Worm (Caenorhabditis elegans) whole organism, L2 larva: ENCODE results near the gene srw-56.

ENCODE experiments used
- C34F6.9 ChIP-seq: fragments of 150-350 bp; optimal IDR thresholded peaks from 2 replicates; lab custom pipeline; 2014; ENCODE audit warnings: missing biosample characterization, missing genetic modification characterization
- F13H6.1 ChIP-seq: sonication (generic microtip); optimal IDR thresholded peaks from 2 replicates; lab custom pipeline; 2016; ENCODE audit warnings: missing genetic modification characterization, missing compliant biosample characterization
- R02D3.7 ChIP-seq: fragments of 150-350 bp; optimal IDR thresholded peaks from 2 replicates; lab custom pipeline; 2014; ENCODE audit warnings: missing biosample characterization, missing genetic modification characterization
- Y55F3AM.14 ChIP-seq: fragments of 200-800 bp; sonication (Bioruptor generic); optimal IDR thresholded peaks from 2 replicates; lab custom pipeline; 2018; ENCODE audit warnings: mild to moderate bottlenecking, missing genetic modification characterization, missing compliant biosample characterization
- ZK546.5 ChIP-seq: sonication (generic microtip); optimal IDR thresholded peaks from 2 replicates; lab custom pipeline; 2017; ENCODE audit warnings: missing biosample characterization, missing genetic modification characterization
- alr-1 ChIP-seq: fragments of 150-350 bp; optimal IDR thresholded peaks from 2 replicates; lab custom pipeline; 2014; ENCODE audit warnings: missing biosample characterization, missing genetic modification characterization
- ama-1 ChIP-seq: fragments of 150-350 bp; optimal IDR thresholded peaks from 2 replicates; lab custom pipeline; 2018; ENCODE audit warnings: inconsistent platforms
- blmp-1 ChIP-seq: sonication (generic microtip); optimal IDR thresholded peaks from 2 replicates; lab custom pipeline; 2017; ENCODE audit warnings: missing genetic modification characterization, mild to moderate bottlenecking, missing compliant biosample characterization, antibody characterized with exemption, moderate library complexity; ENCODE audit not compliant: insufficient read depth
- ceh-16 ChIP-seq: fragments of 150-350 bp; optimal IDR thresholded peaks from 2 replicates; lab custom pipeline; 2014; ENCODE audit warnings: missing biosample characterization, missing genetic modification characterization
- ceh-82 ChIP-seq: fragments of 150-350 bp; optimal IDR thresholded peaks from 2 replicates; lab custom pipeline; 2014; ENCODE audit warnings: missing biosample characterization, missing genetic modification characterization
- crh-2 ChIP-seq: sonication (generic microtip); optimal IDR thresholded peaks from 2 replicates; lab custom pipeline; 2017; ENCODE audit warnings: missing biosample characterization, missing genetic modification characterization
- egl-27 ChIP-seq: sonication (generic microtip); optimal IDR thresholded peaks from 3 replicates; lab custom pipeline; 2017; ENCODE audit warnings: missing biosample characterization, missing genetic modification reagents, missing genetic modification characterization
- elt-1 ChIP-seq: fragments of 150-350 bp; optimal IDR thresholded peaks from 2 replicates; lab custom pipeline; 2014; ENCODE audit warnings: missing biosample characterization, missing genetic modification characterization
- elt-3 ChIP-seq: sonication (generic microtip); optimal IDR thresholded peaks from 2 replicates; lab custom pipeline; 2017; ENCODE audit warnings: missing biosample characterization, missing genetic modification characterization
- gmeb-1 ChIP-seq: fragments of 150-350 bp; optimal IDR thresholded peaks from 2 replicates; lab custom pipeline; 2014; ENCODE audit warnings: missing biosample characterization, missing genetic modification characterization
- lin-13 ChIP-seq: fragments of 150-350 bp; optimal IDR thresholded peaks from 2 replicates; lab custom pipeline; 2014; ENCODE audit warnings: missing biosample characterization, missing genetic modification reagents, missing genetic modification characterization
- lin-39 ChIP-seq: fragments of 150-350 bp; optimal IDR thresholded peaks from 2 replicates; lab custom pipeline; 2014; ENCODE audit warnings: missing biosample characterization, missing genetic modification reagents, missing genetic modification characterization
- lsy-2 ChIP-seq, 2 experiments: fragments of 150-350 bp in 1 of 2; sonication (generic microtip) in 1 of 2; optimal IDR thresholded peaks; 2 replicates each; lab custom pipeline; 2014 to 2017; ENCODE audit warnings: missing biosample characterization in 2 of 2, missing genetic modification characterization in 2 of 2
- mbf-1 ChIP-seq: sonication (generic microtip); optimal IDR thresholded peaks from 2 replicates; lab custom pipeline; 2017; ENCODE audit warnings: missing biosample characterization, missing genetic modification characterization
- nhr-10 ChIP-seq: sonication (generic microtip); optimal IDR thresholded peaks from 2 replicates; lab custom pipeline; 2017; ENCODE audit warnings: missing biosample characterization, missing genetic modification characterization
- nhr-11 ChIP-seq: fragments of 150-350 bp; optimal IDR thresholded peaks from 2 replicates; lab custom pipeline; 2014; ENCODE audit warnings: missing biosample characterization, missing genetic modification characterization
- nhr-12 ChIP-seq: fragments of 150-350 bp; optimal IDR thresholded peaks from 2 replicates; lab custom pipeline; 2014; ENCODE audit warnings: missing biosample characterization, missing genetic modification characterization
- nhr-23 ChIP-seq: fragments of 150-350 bp; optimal IDR thresholded peaks from 2 replicates; lab custom pipeline; 2014; ENCODE audit warnings: missing biosample characterization, missing genetic modification reagents, missing genetic modification characterization
- nhr-237 ChIP-seq: fragments of 150-350 bp; optimal IDR thresholded peaks from 2 replicates; lab custom pipeline; 2014; ENCODE audit warnings: missing biosample characterization, missing genetic modification characterization
- nhr-25 ChIP-seq: fragments of 150-350 bp; sonication (generic microtip); optimal IDR thresholded peaks from 3 replicates; lab custom pipeline; 2014; ENCODE audit warnings: missing biosample characterization, missing genetic modification characterization
- nhr-6 ChIP-seq: fragments of 150-350 bp; optimal IDR thresholded peaks from 2 replicates; lab custom pipeline; 2014; ENCODE audit warnings: missing biosample characterization, missing genetic modification characterization
- nhr-77 ChIP-seq: fragments of 150-350 bp; optimal IDR thresholded peaks from 2 replicates; lab custom pipeline; 2014; ENCODE audit warnings: missing biosample characterization, missing genetic modification characterization
- peb-1 ChIP-seq: fragments of 150-350 bp; optimal IDR thresholded peaks from 2 replicates; lab custom pipeline; 2014; ENCODE audit warnings: missing biosample characterization, missing genetic modification characterization
- sem-4 ChIP-seq: fragments of 150-350 bp; optimal IDR thresholded peaks from 2 replicates; lab custom pipeline; 2014; ENCODE audit warnings: missing biosample characterization, missing genetic modification reagents, missing genetic modification characterization
- skn-1 ChIP-seq: sonication (generic microtip); optimal IDR thresholded peaks from 2 replicates; lab custom pipeline; 2017; ENCODE audit warnings: missing biosample characterization, missing genetic modification characterization
- sma-9 ChIP-seq, 2 experiments: fragments of 150-350 bp in 1 of 2; sonication (generic microtip) in 1 of 2; optimal IDR thresholded peaks; 2 replicates each; lab custom pipeline; 2014 to 2016; ENCODE audit warnings: missing genetic modification characterization in 2 of 2, mild to moderate bottlenecking in 1 of 2, missing biosample characterization in 1 of 2, missing compliant biosample characterization in 1 of 2, missing genetic modification reagents in 1 of 2, moderate library complexity in 1 of 2
- snpc-4 ChIP-seq: fragments of 150-350 bp; optimal IDR thresholded peaks from 2 replicates; lab custom pipeline; 2014; ENCODE audit warnings: missing biosample characterization, missing genetic modification characterization
- unc-39 ChIP-seq: fragments of 150-350 bp; optimal IDR thresholded peaks from 2 replicates; lab custom pipeline; 2014; ENCODE audit warnings: missing biosample characterization, missing genetic modification characterization
- zag-1 ChIP-seq: fragments of 150-350 bp; optimal IDR thresholded peaks from 2 replicates; lab custom pipeline; 2014; ENCODE audit warnings: missing biosample characterization, missing genetic modification characterization
- ztf-1 ChIP-seq: fragments of 200-800 bp; sonication (Bioruptor generic); conservative IDR thresholded peaks from 2 replicates; pipeline ENCODE4 v1.3.6; 2022; ENCODE audit warnings: missing genetic modification characterization, missing compliant biosample characterization
- ztf-11 ChIP-seq: sonication (generic microtip); optimal IDR thresholded peaks from 2 replicates; lab custom pipeline; 2017; ENCODE audit warnings: missing biosample characterization, missing genetic modification characterization

Gene srw-56

ce11 chrV:15974836-15975235 is 22.2 kb upstream of the srw-56 start, which contains the start of gene sru-22:
Gene sru-22, minus strand, starts transcription at chrV:15974936.
- no peak for TF ChIP-seq ztf-1 (GFP tag; lab: Robert Waterston, UW)
- TF ChIP-seq nhr-12 (tag; lab: Kevin White, UChicago), result no peak
- TF ChIP-seq nhr-77, result no peak
- no peak for TF ChIP-seq nhr-23 (tag; lab: Kevin White, UChicago)
- no peak for TF ChIP-seq nhr-10
- no peak for TF ChIP-seq nhr-237 (tag; lab: Kevin White, UChicago)
- TF ChIP-seq ama-1 (lab: Kevin White, UChicago), result no peak
- no peak for TF ChIP-seq mbf-1
- TF ChIP-seq elt-3 (tag; lab: Kevin White, UChicago), result no peak
- TF ChIP-seq ceh-16, result no peak

- no peak for TF ChIP-seq nhr-25 (tag; lab: Kevin White, UChicago)
- TF ChIP-seq gmeb-1 (tag; lab: Kevin White, UChicago), result no peak
- TF ChIP-seq ama-1 (lab: Kevin White, UChicago), result no peak
- TF ChIP-seq ztf-11 (tag; lab: Kevin White, UChicago), result no peak
- no peak for TF ChIP-seq ZK546.5 (tag; lab: Kevin White, UChicago)
- TF ChIP-seq ztf-1 (GFP tag; lab: Robert Waterston, UW), result no peak
Observed at ce11 chrV:15972484-15972883, 19.8 kb upstream of the srw-56 start, which contains the start of gene sru-23. Gene sru-23, minus strand, starts transcription at chrV:15972584.

DNA sequence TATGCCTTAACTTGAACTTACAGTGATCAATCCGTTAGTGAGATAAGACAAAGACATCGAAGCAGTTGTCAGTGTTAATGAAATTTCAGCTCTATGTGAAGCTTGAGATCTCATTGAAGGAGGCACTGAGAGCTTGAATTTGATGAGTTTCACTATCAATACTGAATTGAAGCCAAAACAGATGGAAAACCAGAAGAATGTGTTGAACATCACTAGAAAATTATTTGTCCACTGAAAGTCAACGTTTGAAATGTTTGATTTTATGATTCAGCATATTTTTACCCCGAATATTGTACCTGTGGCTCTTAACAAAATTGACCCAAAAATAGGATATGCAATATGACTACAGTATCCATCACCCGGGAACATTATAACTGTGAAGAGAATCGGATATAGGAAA is 18.2 kb upstream of the srw-56 start:
- no peak for TF ChIP-seq crh-2
- TF ChIP-seq ceh-82 (tag; lab: Kevin White, UChicago), result no peak
- no peak for TF ChIP-seq nhr-77
- TF ChIP-seq nhr-6 (tag; lab: Kevin White, UChicago), result no peak
- no peak for TF ChIP-seq ceh-16
- no peak for TF ChIP-seq peb-1

ce11 chrV:15969653-15970052 is 17.0 kb upstream of the srw-56 start, which contains the start of gene F36G9.7:
Gene F36G9.7, minus strand, starts transcription at chrV:15969753.
- TF ChIP-seq ztf-1 (GFP tag; lab: Robert Waterston, UW) (no peak), ztf-11 (tag; lab: Kevin White, UChicago) (no peak), unc-39 (tag; lab: Kevin White, UChicago) (no peak), nhr-11 (no peak), nhr-6 (tag; lab: Kevin White, UChicago) (no peak), egl-27 (tag; lab: Kevin White, UChicago) (no peak), C34F6.9 (tag; lab: Kevin White, UChicago) (no peak), blmp-1 (tag; lab: Kevin White, UChicago) (no peak), ZK546.5 (tag; lab: Kevin White, UChicago) (no peak), zag-1 (tag; lab: Kevin White, UChicago) (no peak), ceh-16 (no peak), sma-9 (GFP tag; optimal IDR thresholded peaks at IDR 0.05; lab: Kevin White, UChicago) (no peak), sma-9 (tag; optimal IDR thresholded peaks at IDR 0.05; lab: Kevin White, UChicago) (no peak), lin-13 (GFP tag; lab: Kevin White, UChicago) (no peak), sem-4 (tag; lab: Kevin White, UChicago) (no peak), snpc-4 (tag; lab: Kevin White, UChicago) (no peak), R02D3.7 (tag; lab: Kevin White, UChicago) (no peak), gmeb-1 (tag; lab: Kevin White, UChicago) (no peak), nhr-10 (no peak), lsy-2 (tag; optimal IDR thresholded peaks at IDR 0.05; lab: Kevin White, UChicago) (no peak)

DNA sequence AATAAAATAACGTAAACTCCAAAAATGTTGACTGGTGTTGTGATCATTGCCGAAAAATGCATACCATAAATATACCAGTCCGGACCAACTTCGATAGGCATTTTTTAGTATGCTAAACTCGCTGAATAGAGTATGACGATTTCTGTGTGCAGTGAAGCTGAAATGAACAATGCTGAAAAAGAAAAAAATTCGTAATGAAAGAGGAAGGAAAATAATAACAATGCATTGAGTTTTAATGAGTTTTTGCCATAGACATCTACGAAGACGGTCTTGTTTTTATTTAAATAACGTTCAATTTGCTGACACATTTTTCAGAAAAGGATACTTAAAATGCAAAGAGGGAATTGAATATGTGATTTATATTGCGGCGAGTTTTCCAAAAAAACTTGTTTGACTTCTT is 14.9 kb upstream of the srw-56 start, which contains the start of gene sri-1:
sri-1 (minus strand) TSS at position 101 of the 400 bp plus-strand sequence.
- TF ChIP-seq F13H6.1 (tag; lab: Kevin White, UChicago) (no peak), Y55F3AM.14 (GFP tag; lab: Kevin White, UChicago) (no peak), nhr-23 (tag; lab: Kevin White, UChicago) (no peak), alr-1 (tag; lab: Kevin White, UChicago) (no peak), nhr-11 (no peak), ZK546.5 (tag; lab: Kevin White, UChicago) (no peak), skn-1 (no peak), nhr-10 (no peak), gmeb-1 (tag; lab: Kevin White, UChicago) (no peak), lin-39 (tag; lab: Kevin White, UChicago) (no peak), elt-1 (tag; lab: Kevin White, UChicago) (no peak), ceh-82 (tag; lab: Kevin White, UChicago) (no peak), crh-2 (no peak), unc-39 (tag; lab: Kevin White, UChicago) (no peak), zag-1 (tag; lab: Kevin White, UChicago) (no peak), ceh-16 (no peak)
